Worm (Caenorhabditis elegans): Measurements from ENCODE around the gene fbxa-199.

- TF ChIP-seq ama-1 (optimal IDR thresholded peaks at IDR 0.05) (no peak), hmbx-1 (tag; optimal IDR thresholded peaks at IDR 0.05) (no peak), B0310.2 (tag; optimal IDR thresholded peaks at IDR 0.05) (no peak)
Observed at ce11 chrV:15397139-15397538, 1.5 kb downstream of the fbxa-199 start.
